Fruit fly (Drosophila melanogaster): Measurements from ENCODE around the gene slou.
A peak's percentile ranks its signal among the peaks of the same experiment; 100 is the strongest.

dm6 chr3R:21605291-21605898 lies 48.4 kb upstream of the slou start:
- TF ChIP-seq CG15601 (tag; optimal IDR thresholded peaks at IDR 0.05) (no peak), CG9609 (GFP tag; optimal IDR thresholded peaks at IDR 0.05) (no peak), Hr39 (optimal IDR thresholded peaks at IDR 0.05) (no peak), CG14965 (GFP tag; optimal IDR thresholded peaks at IDR 0.05; ENCODE audit: borderline replicate concordance) (no peak), MESR4 (GFP tag; optimal IDR thresholded peaks at IDR 0.05) (no peak), Sry-β (GFP tag; optimal IDR thresholded peaks at IDR 0.05) (no peak), wek (GFP tag; optimal IDR thresholded peaks at IDR 0.05) (no peak), sqz (GFP tag; optimal IDR thresholded peaks at IDR 0.05) (peak; percentile 97)

Measured in whole organism, embryonic.